Worm (Caenorhabditis elegans) whole organism, L4 larva: ENCODE results near the gene R74.7.

ENCODE experiments used
- D1046.2 ChIP-seq: fragments of 200-800 bp; sonication (Bioruptor generic); IDR thresholded peaks from 2 replicates; pipeline ENCODE4 v1.3.6; 2022; ENCODE audit warnings: missing genetic modification characterization, missing compliant biosample characterization
- F10B5.3 ChIP-seq: sonication (generic microtip); optimal IDR thresholded peaks from 2 replicates; lab custom pipeline; 2016; ENCODE audit warnings: mild to moderate bottlenecking, missing genetic modification characterization, missing compliant biosample characterization
- Y105C5A.15 ChIP-seq: fragments of 200-800 bp; sonication (Bioruptor generic); IDR thresholded peaks from 2 replicates; pipeline ENCODE4 v1.3.6; 2022; ENCODE audit warnings: missing genetic modification characterization, missing compliant biosample characterization
- Y75B8A.6 ChIP-seq: fragments of 200-800 bp; sonication (Bioruptor generic); IDR thresholded peaks from 2 replicates; pipeline ENCODE4 v1.3.6; 2022; ENCODE audit warnings: missing genetic modification reagents, missing genetic modification characterization, missing compliant biosample characterization
- ZK546.5 ChIP-seq, 2 experiments: sonication (generic microtip); optimal IDR thresholded peaks; 2 replicates each; lab custom pipeline; 2017; ENCODE audit warnings: missing biosample characterization in 2 of 2, missing genetic modification characterization in 2 of 2
- aha-1 ChIP-seq: fragments of 150-350 bp; peaks from one replicate; lab custom pipeline; 2014; ENCODE audit warnings: missing biosample characterization, missing genetic modification characterization
- ama-1 ChIP-seq: fragments of 150-350 bp; optimal IDR thresholded peaks from 2 replicates; lab custom pipeline; 2014; ENCODE audit warnings: inconsistent platforms, mixed read lengths
- attf-4 ChIP-seq: sonication (generic microtip); optimal IDR thresholded peaks from 3 replicates; lab custom pipeline; 2017; ENCODE audit warnings: missing biosample characterization, missing genetic modification characterization
- ces-1 ChIP-seq: fragments of 150-350 bp; sonication (generic microtip); optimal IDR thresholded peaks from 4 replicates; lab custom pipeline; 2014; ENCODE audit warnings: missing biosample characterization, missing genetic modification reagents, missing genetic modification characterization
- ctbp-1 ChIP-seq: fragments of 200-800 bp; sonication (Bioruptor generic); IDR thresholded peaks from 2 replicates; pipeline ENCODE4 v1.3.6; 2022; ENCODE audit warnings: missing genetic modification reagents, missing genetic modification characterization, missing compliant biosample characterization
- daf-16 ChIP-seq, 3 experiments: sonication (generic microtip); optimal IDR thresholded peaks; 2 replicates each; lab custom pipeline; 2016 to 2017; ENCODE audit warnings: missing genetic modification characterization in 3 of 3, missing genetic modification reagents in 3 of 3, mild to moderate bottlenecking in 2 of 3, missing compliant biosample characterization in 2 of 3, missing biosample characterization in 1 of 3, moderate library complexity in 1 of 3
- dmd-6 ChIP-seq: fragments of 200-800 bp; sonication (Bioruptor generic); IDR thresholded peaks from 2 replicates; pipeline ENCODE4 v1.3.6; 2022; ENCODE audit warnings: missing genetic modification reagents, missing genetic modification characterization, missing compliant biosample characterization
- dmd-9 ChIP-seq: fragments of 200-800 bp; sonication (Bioruptor generic); IDR thresholded peaks from 2 replicates; pipeline ENCODE4 v1.3.6; 2022; ENCODE audit warnings: missing genetic modification reagents, missing genetic modification characterization, missing compliant biosample characterization
- dpl-1 ChIP-seq: fragments of 150-350 bp; optimal IDR thresholded peaks from 2 replicates; lab custom pipeline; 2014; ENCODE audit warnings: missing biosample characterization, missing genetic modification reagents, missing genetic modification characterization
- egl-27 ChIP-seq: sonication (generic microtip); optimal IDR thresholded peaks from 3 replicates; lab custom pipeline; 2017; ENCODE audit warnings: missing biosample characterization, missing genetic modification reagents, missing genetic modification characterization
- egl-43 ChIP-seq: fragments of 200-800 bp; sonication (Bioruptor generic); IDR thresholded peaks from 2 replicates; pipeline ENCODE4 v1.3.6; 2022; ENCODE audit warnings: missing genetic modification reagents, missing genetic modification characterization, missing compliant biosample characterization
- fos-1 ChIP-seq: fragments of 150-350 bp; optimal IDR thresholded peaks from 2 replicates; lab custom pipeline; 2014; ENCODE audit warnings: missing biosample characterization, missing genetic modification characterization
- gei-8 ChIP-seq: fragments of 200-800 bp; sonication (Bioruptor generic); optimal IDR thresholded peaks from 2 replicates; lab custom pipeline; 2018; ENCODE audit warnings: mild to moderate bottlenecking, missing genetic modification characterization, missing compliant biosample characterization
- hlh-11 ChIP-seq: fragments of 200-800 bp; sonication (Bioruptor generic); optimal IDR thresholded peaks from 2 replicates; lab custom pipeline; 2018; ENCODE audit warnings: mild to moderate bottlenecking, missing genetic modification characterization, missing compliant biosample characterization
- hlh-30 ChIP-seq: sonication (generic microtip); optimal IDR thresholded peaks from 2 replicates; lab custom pipeline; 2017; ENCODE audit warnings: antibody characterized with exemption, mild to moderate bottlenecking, missing genetic modification characterization, missing compliant biosample characterization; ENCODE audit not compliant: insufficient read depth
- lim-7 ChIP-seq: fragments of 200-800 bp; sonication (Bioruptor generic); IDR thresholded peaks from 2 replicates; pipeline ENCODE4 v1.3.6; 2022; ENCODE audit warnings: missing genetic modification characterization, missing compliant biosample characterization
- lin-1 ChIP-seq: fragments of 200-800 bp; sonication (Bioruptor generic); IDR thresholded peaks from 2 replicates; pipeline ENCODE4 v1.3.6; 2022; ENCODE audit warnings: missing genetic modification reagents, missing genetic modification characterization, missing compliant biosample characterization
- lin-13 ChIP-seq: fragments of 150-350 bp; optimal IDR thresholded peaks from 2 replicates; lab custom pipeline; 2014; ENCODE audit warnings: missing biosample characterization, missing genetic modification reagents, missing genetic modification characterization
- lin-15B ChIP-seq: fragments of 150-350 bp; sonication (generic microtip); optimal IDR thresholded peaks from 3 replicates; lab custom pipeline; 2014; ENCODE audit warnings: missing biosample characterization, missing genetic modification characterization
- lir-3 ChIP-seq: sonication (generic microtip); optimal IDR thresholded peaks from 2 replicates; lab custom pipeline; 2016; ENCODE audit warnings: mild to moderate bottlenecking, missing genetic modification characterization, missing compliant biosample characterization
- lsy-2 ChIP-seq, 2 experiments: fragments of 150-350 bp in 1 of 2; sonication (generic microtip) in 1 of 2; optimal IDR thresholded peaks; 2 replicates each; lab custom pipeline; 2014 to 2017; ENCODE audit warnings: missing biosample characterization in 2 of 2, missing genetic modification characterization in 2 of 2
- madf-9 ChIP-seq: fragments of 200-800 bp; sonication (Bioruptor generic); conservative IDR thresholded peaks from 2 replicates; pipeline ENCODE4 v1.3.6; 2022; ENCODE audit warnings: missing genetic modification reagents, missing genetic modification characterization, missing compliant biosample characterization
- mdl-1 ChIP-seq, 2 experiments: fragments of 150-350 bp in 1 of 2; sonication (generic microtip) in 1 of 2; optimal IDR thresholded peaks; 2 replicates each; lab custom pipeline; 2014 to 2017; ENCODE audit warnings: missing biosample characterization in 2 of 2, missing genetic modification characterization in 2 of 2
- nhr-237 ChIP-seq: sonication (generic microtip); optimal IDR thresholded peaks from 2 replicates; lab custom pipeline; 2017; ENCODE audit warnings: missing biosample characterization, missing genetic modification characterization
- nhr-6 ChIP-seq: fragments of 150-350 bp; optimal IDR thresholded peaks from 2 replicates; lab custom pipeline; 2014; ENCODE audit warnings: missing biosample characterization, missing genetic modification characterization
- pqm-1 ChIP-seq: sonication (generic microtip); optimal IDR thresholded peaks from 2 replicates; lab custom pipeline; 2017; ENCODE audit warnings: missing biosample characterization, missing genetic modification characterization
- saeg-2 ChIP-seq: fragments of 200-800 bp; sonication (Bioruptor generic); IDR thresholded peaks from 2 replicates; pipeline ENCODE4 v1.3.6; 2022; ENCODE audit warnings: missing genetic modification reagents, missing genetic modification characterization, missing compliant biosample characterization
- sdz-12 ChIP-seq: fragments of 200-800 bp; sonication (Bioruptor generic); optimal IDR thresholded peaks from 2 replicates; lab custom pipeline; 2018; ENCODE audit warnings: mild to moderate bottlenecking, missing genetic modification characterization, missing compliant biosample characterization
- set-16 ChIP-seq: fragments of 200-800 bp; sonication (Bioruptor generic); IDR thresholded peaks from 2 replicates; pipeline ENCODE4 v1.3.6; 2022; ENCODE audit warnings: missing genetic modification reagents, missing genetic modification characterization, missing compliant biosample characterization
- skn-1 ChIP-seq: fragments of 150-350 bp; optimal IDR thresholded peaks from 2 replicates; lab custom pipeline; 2014; ENCODE audit warnings: missing biosample characterization, missing genetic modification characterization
- spr-1 ChIP-seq: sonication (generic microtip); optimal IDR thresholded peaks from 2 replicates; lab custom pipeline; 2016; ENCODE audit warnings: mild to moderate bottlenecking, missing genetic modification characterization, missing compliant biosample characterization
- tra-1 ChIP-seq: fragments of 200-800 bp; sonication (Bioruptor generic); IDR thresholded peaks from 2 replicates; pipeline ENCODE4 v1.3.6; 2022; ENCODE audit warnings: missing genetic modification reagents, missing genetic modification characterization, missing compliant biosample characterization
- unc-130 ChIP-seq: sonication (generic microtip); optimal IDR thresholded peaks from 2 replicates; lab custom pipeline; 2016; ENCODE audit warnings: missing genetic modification reagents, missing genetic modification characterization, missing compliant biosample characterization
- unc-39 ChIP-seq: sonication (generic microtip); optimal IDR thresholded peaks from 2 replicates; lab custom pipeline; 2017; ENCODE audit warnings: missing biosample characterization, missing genetic modification characterization
- unc-62 ChIP-seq, 3 experiments: fragments of 150-350 bp in 1 of 3; sonication (generic microtip); optimal IDR thresholded peaks in 2 of 3; peaks in 1 of 3; 1 replicate in 1 of 3; 2 replicates in 2 of 3; lab custom pipeline; 2014 to 2017; ENCODE audit warnings: missing biosample characterization in 3 of 3, missing genetic modification characterization in 3 of 3, missing genetic modification reagents in 3 of 3, missing genotype in 1 of 3
- zfp-3 ChIP-seq: fragments of 200-800 bp; sonication (Bioruptor generic); conservative IDR thresholded peaks from 2 replicates; pipeline ENCODE4 v1.3.6; 2022; ENCODE audit warnings: missing genetic modification reagents, missing genetic modification characterization, missing compliant biosample characterization
- zip-11 ChIP-seq: fragments of 200-800 bp; sonication (Bioruptor generic); IDR thresholded peaks from 2 replicates; pipeline ENCODE4 v1.3.6; 2022; ENCODE audit warnings: missing genetic modification characterization, missing compliant biosample characterization
- ztf-7 ChIP-seq: fragments of 150-350 bp; optimal IDR thresholded peaks from 2 replicates; lab custom pipeline; 2014; ENCODE audit warnings: missing biosample characterization, missing genetic modification characterization

Gene R74.7

DNA sequence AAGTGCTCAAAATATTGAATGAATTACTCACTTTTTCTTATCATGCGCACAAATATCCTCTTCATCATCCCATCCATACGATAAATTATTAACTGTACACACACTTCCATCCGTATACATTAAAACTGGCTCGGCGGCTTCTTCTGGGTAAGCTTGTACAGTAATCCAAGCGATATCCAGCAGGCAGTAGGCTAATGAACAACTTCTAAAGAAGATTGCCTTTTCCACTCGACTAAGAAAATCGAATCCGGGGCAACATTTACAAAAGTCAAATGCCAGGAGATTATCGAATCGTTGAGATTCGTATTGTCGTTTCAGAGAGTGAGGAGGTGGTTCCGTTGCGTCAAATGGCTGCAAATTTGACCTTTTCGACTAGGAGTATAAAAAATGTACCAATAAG lies 27.1 kb downstream of the R74.7 start:
- TF ChIP-seq sdz-12 (no peak), unc-62 (GFP tag; optimal IDR thresholded peaks at IDR 0.05 in 1 of 2; lab: Kevin White, UChicago) (peak in 1 of 2 experiments; percentile 93), unc-62 (tag; optimal IDR thresholded peaks at IDR 0.05; lab: Kevin White, UChicago) (no peak), lin-15B (tag; lab: Kevin White, UChicago) (no peak), egl-27 (no peak), ztf-7 (tag; lab: Kevin White, UChicago) (no peak), gei-8 (GFP tag; lab: Kevin White, UChicago) (no peak)

ce11 chrIII:4232811-4233269 lies 28.6 kb downstream of the R74.7 start, which contains the start of gene nhr-20:
Gene nhr-20 (minus strand): TSS chrIII:4233219.
- no peak for TF ChIP-seq ztf-7 (tag; lab: Kevin White, UChicago)
- TF ChIP-seq dmd-9 (GFP tag; lab: Robert Waterston, UW): no peak
- TF ChIP-seq aha-1 (tag; lab: Kevin White, UChicago): peak; percentile 90
- no peak for TF ChIP-seq zip-11

DNA sequence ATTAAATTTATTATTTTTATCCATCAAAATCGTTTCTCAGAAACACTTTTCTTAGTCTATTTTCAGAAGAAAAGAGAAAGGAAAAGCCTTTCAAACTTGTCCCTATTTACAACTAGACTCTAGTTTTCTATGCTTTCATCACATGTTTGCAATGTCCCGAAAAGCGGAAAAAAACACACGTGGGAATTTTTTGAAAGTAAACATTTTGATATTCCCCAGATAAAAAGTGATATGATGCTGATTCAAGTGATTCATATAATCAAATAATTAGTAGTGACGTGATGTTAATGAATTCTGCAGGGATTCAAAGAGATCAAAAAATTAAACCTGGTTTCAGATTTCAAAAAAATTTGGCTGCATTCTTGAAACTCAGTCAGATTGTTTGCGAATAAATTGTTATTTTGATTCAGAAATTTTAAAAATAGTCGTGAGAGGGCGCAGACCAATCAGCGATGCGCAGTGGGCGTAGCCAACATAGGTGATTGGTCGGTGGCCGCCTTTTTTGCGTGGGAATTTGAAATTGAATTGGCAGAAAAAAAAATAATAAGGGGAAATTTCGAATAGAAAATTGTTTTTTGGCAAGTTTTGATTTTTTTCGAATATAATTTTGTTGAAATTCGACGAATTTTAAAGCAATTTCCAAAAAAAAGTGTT lies 30.5 kb downstream of the R74.7 start:
- TF ChIP-seq ctbp-1 (GFP tag; lab: Robert Waterston, UW): no peak
- TF ChIP-seq ZK546.5 (tag; optimal IDR thresholded peaks at IDR 0.05; lab: Kevin White, UChicago): no peak
- no peak for TF ChIP-seq dpl-1 (GFP tag; lab: Kevin White, UChicago)
- TF ChIP-seq aha-1 (tag; lab: Kevin White, UChicago): no peak
- no peak for TF ChIP-seq lin-1 (GFP tag; lab: Robert Waterston, UW)
- TF ChIP-seq mdl-1 (tag; optimal IDR thresholded peaks at IDR 0.05; lab: Kevin White, UChicago): no peak
- no peak for TF ChIP-seq set-16 (GFP tag; lab: Robert Waterston, UW)
- no peak for TF ChIP-seq egl-43 (GFP tag; lab: Robert Waterston, UW)
- no peak for TF ChIP-seq daf-16 (GFP tag; optimal IDR thresholded peaks at IDR 0.05; lab: Kevin White, UChicago)
- TF ChIP-seq daf-16 (tag; optimal IDR thresholded peaks at IDR 0.05; lab: Kevin White, UChicago): no peak
- TF ChIP-seq madf-9 (GFP tag; lab: Robert Waterston, UW): no peak
- no peak for TF ChIP-seq saeg-2
- TF ChIP-seq spr-1 (tag; lab: Kevin White, UChicago): no peak
- TF ChIP-seq unc-39: no peak
- TF ChIP-seq gei-8 (GFP tag; lab: Kevin White, UChicago): no peak

ce11 chrIII:4236178-4236577 lies 31.9 kb downstream of the R74.7 start:
- TF ChIP-seq attf-4: no peak
- TF ChIP-seq ctbp-1 (GFP tag; lab: Robert Waterston, UW): 0 out of 2 replicates have a peak, but pooled peaks have one; percentile 40
- TF ChIP-seq ces-1: no peak
- no peak for TF ChIP-seq zip-11
- no peak for TF ChIP-seq F10B5.3 (tag; lab: Kevin White, UChicago)
- no peak for TF ChIP-seq unc-39
- TF ChIP-seq dmd-6 (GFP tag; lab: Robert Waterston, UW): peak; percentile 40
- TF ChIP-seq zfp-3 (GFP tag; lab: Robert Waterston, UW): no peak
- no peak for TF ChIP-seq egl-43 (GFP tag; lab: Robert Waterston, UW)
- TF ChIP-seq set-16 (GFP tag; lab: Robert Waterston, UW): no peak
- no peak for TF ChIP-seq sdz-12
- no peak for TF ChIP-seq ZK546.5 (tag; optimal IDR thresholded peaks at IDR 0.05; lab: Kevin White, UChicago)
- TF ChIP-seq lin-1 (GFP tag; lab: Robert Waterston, UW): no peak
- TF ChIP-seq ama-1 (lab: Kevin White, UChicago): no peak
- TF ChIP-seq tra-1 (GFP tag; lab: Robert Waterston, UW): no peak
- TF ChIP-seq unc-130 (GFP tag; lab: Kevin White, UChicago): no peak
- no peak for TF ChIP-seq skn-1 (tag; lab: Kevin White, UChicago)
- TF ChIP-seq lir-3 (tag; lab: Kevin White, UChicago): no peak
- TF ChIP-seq nhr-6: no peak
- TF ChIP-seq pqm-1 (tag; lab: Kevin White, UChicago): no peak
- TF ChIP-seq hlh-11 (tag; lab: Kevin White, UChicago): peak; percentile 64
- TF ChIP-seq D1046.2 (GFP tag; lab: Robert Waterston, UW): no peak
- no peak for TF ChIP-seq Y75B8A.6 (GFP tag; lab: Robert Waterston, UW)
- TF ChIP-seq hlh-30 (tag; lab: Kevin White, UChicago): peak; percentile 26
- no peak for TF ChIP-seq lim-7 (GFP tag; lab: Robert Waterston, UW)
- TF ChIP-seq lin-13 (GFP tag; lab: Kevin White, UChicago): peak; percentile 89
- no peak for TF ChIP-seq fos-1 (tag; lab: Kevin White, UChicago)
- TF ChIP-seq nhr-237 (tag; lab: Kevin White, UChicago): no peak
- TF ChIP-seq lsy-2 (tag; optimal IDR thresholded peaks at IDR 0.05; lab: Kevin White, UChicago): peak in 1 of 2 experiments; percentile 31
- TF ChIP-seq Y105C5A.15: no peak
